Worm (Caenorhabditis elegans): Measurements from ENCODE around the gene trmt-10C.2.

Gene trmt-10C.2

ce11 chrIII:6351438-6351837 is 5.4 kb downstream of the trmt-10C.2 start:
- TF ChIP-seq vab-7 (GFP tag; IDR thresholded peaks at IDR 0.05) = 0 out of 2 replicates have a peak, but pooled peaks have one; percentile 7
- 0 out of 2 replicates have a peak, but pooled peaks have one; percentile 10 for TF ChIP-seq hmg-1.1 (GFP tag; IDR thresholded peaks at IDR 0.05)
- TF ChIP-seq aha-1 (tag) = peak; percentile 61
- TF ChIP-seq daf-12 (tag; optimal IDR thresholded peaks at IDR 0.05) = no peak
- no peak for TF ChIP-seq pha-4 (GFP tag; IDR thresholded peaks at IDR 0.05)
- TF ChIP-seq pha-4 (tag; optimal IDR thresholded peaks at IDR 0.05) = no peak
- TF ChIP-seq unc-62 (GFP tag; optimal IDR thresholded peaks at IDR 0.05 in 1 of 2) = peak in 1 of 2 experiments; percentile 53
- TF ChIP-seq unc-62 (tag; optimal IDR thresholded peaks at IDR 0.05) = no peak
- TF ChIP-seq hlh-30 (tag; optimal IDR thresholded peaks at IDR 0.05; ENCODE audit: insufficient read depth) = peak; percentile 7

ce11 chrIII:6352459-6352858 is 6.4 kb downstream of the trmt-10C.2 start:
- TF ChIP-seq zip-11 (GFP tag; IDR thresholded peaks at IDR 0.05) (no peak), mep-1 (tag; optimal IDR thresholded peaks at IDR 0.05) (peak; percentile 32), lsy-2 (tag; optimal IDR thresholded peaks at IDR 0.05) (peak in 1 of 2 experiments; percentile 12), rbr-2 (tag; optimal IDR thresholded peaks at IDR 0.05) (peak; percentile 39), ctbp-1 (GFP tag; IDR thresholded peaks at IDR 0.05) (peak; percentile 57; the same call in 1 of the 2 replicates), zag-1 (tag; optimal IDR thresholded peaks at IDR 0.05) (peak; percentile 12), pha-4 (GFP tag; IDR thresholded peaks at IDR 0.05) (no peak), pha-4 (tag; optimal IDR thresholded peaks at IDR 0.05) (no peak), fkh-10 (GFP tag; optimal IDR thresholded peaks at IDR 0.05) (peak; percentile 87), jun-1 (tag; optimal IDR thresholded peaks at IDR 0.05) (no peak), aha-1 (tag) (peak; percentile 94), hif-1 (tag; optimal IDR thresholded peaks at IDR 0.05) (no peak), dpl-1 (GFP tag; optimal IDR thresholded peaks at IDR 0.05) (no peak), Y105C5A.15 (GFP tag; IDR thresholded peaks at IDR 0.05) (no peak), daf-12 (tag; optimal IDR thresholded peaks at IDR 0.05) (no peak), mdl-1 (tag; optimal IDR thresholded peaks at IDR 0.05) (peak in 1 of 2 experiments; percentile 5), nhr-10 (tag; optimal IDR thresholded peaks at IDR 0.05) (no peak), dmd-6 (GFP tag; IDR thresholded peaks at IDR 0.05) (no peak), spr-3 (GFP tag; optimal IDR thresholded peaks at IDR 0.05) (no peak), hlh-30 (tag; optimal IDR thresholded peaks at IDR 0.05; ENCODE audit: insufficient read depth) (peak; percentile 23), tra-1 (GFP tag; IDR thresholded peaks at IDR 0.05) (no peak), F37D6.2 (tag; optimal IDR thresholded peaks at IDR 0.05) (peak; percentile 6), F49E8.2 (tag; optimal IDR thresholded peaks at IDR 0.05; ENCODE audit: borderline replicate concordance) (no peak), nhr-28 (tag; optimal IDR thresholded peaks at IDR 0.05) (no peak), ces-1 (GFP tag; optimal IDR thresholded peaks at IDR 0.05) (peak; percentile 34)

ce11 chrIII:6353084-6353483 is 7.0 kb downstream of the trmt-10C.2 start, which contains the start of gene akap-1:
TSS of gene akap-1 (plus strand) at chrIII:6353384.
- no peak for TF ChIP-seq pha-4 (GFP tag; IDR thresholded peaks at IDR 0.05)
- no peak for TF ChIP-seq pha-4 (tag; optimal IDR thresholded peaks at IDR 0.05)
- no peak for TF ChIP-seq ztf-7 (tag; optimal IDR thresholded peaks at IDR 0.05)
- no peak for TF ChIP-seq daf-12 (tag; optimal IDR thresholded peaks at IDR 0.05)
- no peak for TF ChIP-seq F37D6.2 (tag; optimal IDR thresholded peaks at IDR 0.05)
- TF ChIP-seq aha-1 (tag) = no peak
- TF ChIP-seq zfp-2 (tag; optimal IDR thresholded peaks at IDR 0.05) = no peak
- TF ChIP-seq lin-29 (GFP tag; IDR thresholded peaks at IDR 0.05) = no peak
- TF ChIP-seq lim-7 (GFP tag; IDR thresholded peaks at IDR 0.05) = no peak
- TF ChIP-seq ceh-32 (tag; optimal IDR thresholded peaks at IDR 0.05; ENCODE audit: poor library complexity) = no peak
- TF ChIP-seq F26F4.8 (GFP tag; conservative IDR thresholded peaks at IDR 0.05) = no peak
- TF ChIP-seq hlh-11 (tag; optimal IDR thresholded peaks at IDR 0.05) = no peak
- no peak for TF ChIP-seq lin-15B (tag; optimal IDR thresholded peaks at IDR 0.05)

Data from whole organism, L4 larva.